Worm (Caenorhabditis elegans) whole organism, young adult: ENCODE data around the gene C47D12.5.

ENCODE experiments used
- B0035.1 ChIP-seq: sonication (generic microtip); optimal IDR thresholded peaks from 2 replicates; lab custom pipeline; 2016; ENCODE audit warnings: missing genetic modification characterization, mild to moderate bottlenecking, missing compliant biosample characterization, missing genotype, missing genetic modification reagents
- B0336.3 ChIP-seq: fragments of 200-800 bp; sonication (Bioruptor generic); IDR thresholded peaks from 2 replicates; pipeline ENCODE4 v1.3.6; 2022; ENCODE audit warnings: missing genetic modification characterization, missing compliant biosample characterization
- C06A6.2 ChIP-seq: fragments of 200-800 bp; sonication (Bioruptor generic); conservative IDR thresholded peaks from 2 replicates; pipeline ENCODE4 v1.3.6; 2022; ENCODE audit warnings: missing genetic modification characterization, missing compliant biosample characterization
- C17E4.6 ChIP-seq: fragments of 200-800 bp; sonication (Bioruptor generic); IDR thresholded peaks from 2 replicates; pipeline ENCODE4 v1.3.6; 2022; ENCODE audit warnings: missing genetic modification reagents, missing genetic modification characterization, missing compliant biosample characterization
- F22D6.2 ChIP-seq: sonication (generic microtip); optimal IDR thresholded peaks from 2 replicates; lab custom pipeline; 2016; ENCODE audit warnings: mild to moderate bottlenecking, missing genetic modification characterization, missing compliant biosample characterization
- F33H1.4 ChIP-seq: fragments of 200-800 bp; sonication (Bioruptor generic); IDR thresholded peaks from 2 replicates; pipeline ENCODE4 v1.3.6; 2022; ENCODE audit warnings: missing genetic modification reagents, missing genetic modification characterization, missing compliant biosample characterization
- K12H6.12 ChIP-seq: fragments of 200-800 bp; sonication (Bioruptor generic); optimal IDR thresholded peaks from 2 replicates; lab custom pipeline; 2018; ENCODE audit warnings: mild to moderate bottlenecking, missing genetic modification characterization, missing compliant biosample characterization
- T07F8.4 ChIP-seq: sonication (generic microtip); optimal IDR thresholded peaks from 2 replicates; lab custom pipeline; 2016; ENCODE audit warnings: mild to moderate bottlenecking, missing genetic modification characterization, moderate library complexity, missing compliant biosample characterization
- Y95B8A.8 ChIP-seq: fragments of 200-800 bp; sonication (Bioruptor generic); IDR thresholded peaks from 2 replicates; pipeline ENCODE4 v1.3.6; 2022; ENCODE audit warnings: missing genetic modification reagents, missing genetic modification characterization, missing compliant biosample characterization
- aptf-2 ChIP-seq: fragments of 200-800 bp; sonication (Bioruptor generic); conservative IDR thresholded peaks from 2 replicates; pipeline ENCODE4 v1.3.6; 2022; ENCODE audit warnings: missing genetic modification reagents, missing genetic modification characterization, missing compliant biosample characterization
- attf-3 ChIP-seq: fragments of 200-800 bp; sonication (Bioruptor generic); conservative IDR thresholded peaks from 2 replicates; pipeline ENCODE4 v1.3.6; 2022; ENCODE audit warnings: missing genetic modification reagents, missing genetic modification characterization, missing compliant biosample characterization
- bed-1 ChIP-seq: fragments of 200-800 bp; sonication (Bioruptor generic); IDR thresholded peaks from 2 replicates; pipeline ENCODE4 v1.3.6; 2022; ENCODE audit warnings: missing genetic modification reagents, missing genetic modification characterization, missing compliant biosample characterization
- ceh-40 ChIP-seq: fragments of 200-800 bp; sonication (Bioruptor generic); IDR thresholded peaks from 2 replicates; pipeline ENCODE4 v1.3.6; 2022; ENCODE audit warnings: missing genetic modification characterization, missing compliant biosample characterization
- dox-1 ChIP-seq: fragments of 200-800 bp; sonication (Bioruptor generic); IDR thresholded peaks from 2 replicates; pipeline ENCODE4 v1.3.6; 2022; ENCODE audit warnings: missing genetic modification reagents, missing genetic modification characterization, missing compliant biosample characterization
- egrh-3 ChIP-seq: fragments of 200-800 bp; sonication (Bioruptor generic); IDR thresholded peaks from 2 replicates; pipeline ENCODE4 v1.3.6; 2022; ENCODE audit warnings: missing genetic modification reagents, missing genetic modification characterization, missing compliant biosample characterization
- hrde-1 ChIP-seq: sonication (generic microtip); optimal IDR thresholded peaks from 2 replicates; lab custom pipeline; 2016; ENCODE audit warnings: missing genetic modification characterization, mild to moderate bottlenecking, missing compliant biosample characterization, moderate library complexity, missing genotype, missing genetic modification reagents, borderline replicate concordance
- lin-35 ChIP-seq, 3 experiments: fragments of 150-350 bp in 2 of 3; sonication (generic microtip) in 1 of 3; optimal IDR thresholded peaks; 2 replicates each; lab custom pipeline; 2014 to 2018; ENCODE audit warnings: missing biosample characterization in 3 of 3, missing genetic modification characterization in 3 of 3, missing genetic modification reagents in 3 of 3
- lin-54 ChIP-seq: fragments of 200-800 bp; sonication (Bioruptor generic); optimal IDR thresholded peaks from 2 replicates; lab custom pipeline; 2018; ENCODE audit warnings: mild to moderate bottlenecking, missing genetic modification characterization, missing compliant biosample characterization
- mxl-1 ChIP-seq: sonication (generic microtip); optimal IDR thresholded peaks from 2 replicates; lab custom pipeline; 2016; ENCODE audit warnings: missing genetic modification characterization, missing compliant biosample characterization
- nhr-179 ChIP-seq: sonication (generic microtip); optimal IDR thresholded peaks from 2 replicates; lab custom pipeline; 2016; ENCODE audit warnings: mild to moderate bottlenecking, missing genetic modification characterization, missing compliant biosample characterization
- nhr-80 ChIP-seq: sonication (generic microtip); optimal IDR thresholded peaks from 2 replicates; lab custom pipeline; 2016; ENCODE audit warnings: missing genetic modification characterization, missing compliant biosample characterization
- pha-4 ChIP-seq: fragments of 150-350 bp; sonication (generic microtip); optimal IDR thresholded peaks from 2 replicates; lab custom pipeline; 2014; ENCODE audit warnings: missing biosample characterization, missing genetic modification reagents, missing genetic modification characterization
- rcor-1 ChIP-seq: fragments of 200-800 bp; sonication (Bioruptor generic); IDR thresholded peaks from 2 replicates; pipeline ENCODE4 v1.3.6; 2022; ENCODE audit warnings: missing genetic modification reagents, missing genetic modification characterization, missing compliant biosample characterization
- repo-1 ChIP-seq: sonication (generic microtip); optimal IDR thresholded peaks from 2 replicates; lab custom pipeline; 2017; ENCODE audit warnings: mild to moderate bottlenecking, missing genetic modification characterization, missing compliant biosample characterization
- snpc-1.1 ChIP-seq: sonication (generic microtip); optimal IDR thresholded peaks from 2 replicates; lab custom pipeline; 2017; ENCODE audit warnings: missing genetic modification characterization, mild to moderate bottlenecking, missing compliant biosample characterization, antibody characterized with exemption, moderate library complexity, missing genotype, missing genetic modification reagents; ENCODE audit not compliant: insufficient read depth
- snpc-3.4 ChIP-seq: sonication (generic microtip); optimal IDR thresholded peaks from 2 replicates; lab custom pipeline; 2017; ENCODE audit warnings: missing genetic modification characterization, mild to moderate bottlenecking, missing compliant biosample characterization, antibody characterized with exemption, moderate library complexity, missing genotype, missing genetic modification reagents
- tbx-9 ChIP-seq: sonication (generic microtip); optimal IDR thresholded peaks from 2 replicates; lab custom pipeline; 2016; ENCODE audit warnings: borderline replicate concordance, missing genetic modification characterization, inconsistent platforms, missing compliant biosample characterization
- zfh-2 ChIP-seq: fragments of 200-800 bp; sonication (Bioruptor generic); conservative IDR thresholded peaks from 2 replicates; pipeline ENCODE4 v1.3.6; 2022; ENCODE audit warnings: missing genetic modification reagents, missing genetic modification characterization, missing compliant biosample characterization
- ztf-18 ChIP-seq: sonication (generic microtip); optimal IDR thresholded peaks from 2 replicates; lab custom pipeline; 2016; ENCODE audit warnings: missing genotype, mild to moderate bottlenecking, missing genetic modification characterization, missing compliant biosample characterization
- ztf-22 ChIP-seq: fragments of 200-800 bp; sonication (Bioruptor generic); optimal IDR thresholded peaks from 2 replicates; lab custom pipeline; 2018; ENCODE audit warnings: mild to moderate bottlenecking, missing genetic modification characterization, moderate library complexity, missing compliant biosample characterization
- ztf-26 ChIP-seq: sonication (generic microtip); optimal IDR thresholded peaks from 2 replicates; lab custom pipeline; 2017; ENCODE audit warnings: missing genetic modification characterization, missing compliant biosample characterization
- ztf-3 ChIP-seq: fragments of 200-800 bp; sonication (Bioruptor generic); optimal IDR thresholded peaks from 2 replicates; lab custom pipeline; 2018; ENCODE audit warnings: mild to moderate bottlenecking, missing genetic modification characterization, missing compliant biosample characterization

The C47D12.5 gene

DNA sequence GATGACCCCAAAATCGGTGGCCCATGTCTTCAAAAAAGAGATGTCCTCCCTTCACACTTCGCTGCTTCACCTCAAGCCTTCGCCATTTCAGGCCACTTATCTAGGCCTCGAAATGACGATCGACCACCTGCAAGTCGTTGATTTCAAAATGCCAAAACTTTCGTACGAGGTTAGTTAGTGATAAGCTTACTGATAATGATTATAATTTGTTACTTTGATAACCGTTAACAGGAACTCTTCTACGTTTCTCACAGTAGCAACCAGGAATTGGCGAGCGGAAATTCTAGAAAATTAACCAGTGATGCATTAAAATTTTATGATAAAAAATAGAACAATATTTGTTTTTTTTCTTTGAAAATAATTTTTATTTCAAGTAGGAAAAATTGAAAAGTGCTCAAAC lies 38.2 kb downstream of the C47D12.5 start:
- peak; percentile 16 for TF ChIP-seq nhr-80 (tag; lab: Kevin White, UChicago)
- no peak for TF ChIP-seq mxl-1 (tag; lab: Kevin White, UChicago)
- TF ChIP-seq ceh-40 (GFP tag; lab: Robert Waterston, UW), result no peak

DNA sequence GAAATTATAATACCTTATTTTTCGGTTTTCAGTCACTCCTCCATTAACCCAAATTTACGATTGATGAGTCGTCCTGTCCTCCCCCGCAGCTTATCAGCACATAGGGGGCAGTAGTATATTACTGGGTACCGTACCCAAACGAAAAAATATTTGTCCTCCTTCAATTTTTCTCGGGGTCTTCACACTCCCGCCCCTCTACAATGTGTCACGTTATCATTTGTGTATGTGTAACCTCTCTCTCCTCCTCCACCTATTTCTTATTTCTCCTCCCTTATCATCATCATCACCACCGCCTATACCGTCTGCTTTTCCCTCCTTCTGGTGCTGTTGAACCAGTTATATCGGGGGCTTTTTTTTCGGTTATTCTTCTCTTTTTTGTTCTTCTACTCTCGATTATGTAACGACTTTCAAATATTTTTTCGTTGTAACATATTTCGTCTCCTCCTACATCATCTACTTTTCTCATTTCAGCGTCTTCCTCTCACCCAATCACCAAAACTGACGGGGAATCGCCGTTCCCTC lies 38.7 kb downstream of the C47D12.5 start, which contains the start of gene ghi-1:
ghi-1 (plus strand) TSS at position 472 of the 522 bp plus-strand sequence.
- no peak for TF ChIP-seq zfh-2
- TF ChIP-seq nhr-80 (tag; lab: Kevin White, UChicago), result peak; percentile 30
- no peak for TF ChIP-seq tbx-9

DNA sequence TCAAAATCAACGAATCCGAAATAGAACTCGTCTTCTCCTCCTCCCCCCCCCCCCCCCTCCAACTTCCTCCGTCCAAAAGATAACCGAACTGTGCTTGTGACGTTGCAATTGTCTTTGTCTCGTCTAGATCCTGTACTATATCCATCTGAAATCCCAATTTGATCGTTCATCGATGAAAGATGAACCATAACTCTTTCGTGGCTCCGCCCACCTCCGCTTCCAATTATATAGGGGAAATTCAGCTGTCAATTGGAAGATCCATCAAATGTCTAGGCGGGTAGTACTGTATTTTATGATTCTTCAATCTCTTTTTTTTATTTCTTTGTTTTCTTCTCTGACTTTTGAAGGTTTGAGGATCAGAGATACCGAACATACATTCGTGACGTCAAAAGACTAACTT lies 39.7 kb downstream of the C47D12.5 start:
- no peak for TF ChIP-seq snpc-1.1 (tag; lab: Kevin White, UChicago)
- no peak for TF ChIP-seq C06A6.2 (GFP tag; lab: Robert Waterston, UW)
- no peak for TF ChIP-seq C17E4.6 (GFP tag; lab: Robert Waterston, UW)
- TF ChIP-seq aptf-2 (GFP tag; lab: Robert Waterston, UW), result no peak
- TF ChIP-seq ztf-3, result no peak
- TF ChIP-seq hrde-1, result no peak
- TF ChIP-seq B0035.1 (tag; lab: Kevin White, UChicago), result no peak
- TF ChIP-seq lin-54 (GFP tag; lab: Kevin White, UChicago), result no peak
- no peak for TF ChIP-seq F22D6.2 (tag; lab: Kevin White, UChicago)
- no peak for TF ChIP-seq ceh-40 (GFP tag; lab: Robert Waterston, UW)
- no peak for TF ChIP-seq egrh-3 (GFP tag; lab: Robert Waterston, UW)
- TF ChIP-seq lin-35 (GFP tag; optimal IDR thresholded peaks at IDR 0.05; lab: Kevin White, UChicago), result no peak
- no peak for TF ChIP-seq zfh-2

DNA sequence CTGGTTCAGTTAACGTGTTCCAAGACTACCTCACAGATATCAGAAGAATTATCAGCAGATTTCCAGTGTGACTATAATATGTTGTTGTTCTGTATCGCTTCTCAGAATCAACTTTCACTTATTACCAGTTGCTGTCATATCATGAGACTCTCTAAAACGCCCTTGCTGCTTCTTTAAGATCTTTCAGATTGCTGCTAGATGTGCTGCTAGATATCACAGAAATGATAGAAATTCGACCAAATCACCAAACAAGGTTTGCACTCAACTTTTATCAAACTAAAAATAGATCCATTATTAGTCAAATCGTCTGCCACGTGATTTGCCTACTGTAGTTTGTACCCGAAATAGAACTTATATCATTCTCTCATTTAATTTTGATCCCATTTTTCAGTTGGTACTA lies 40.5 kb downstream of the C47D12.5 start:
- TF ChIP-seq B0336.3 (GFP tag; lab: Robert Waterston, UW) (no peak), snpc-3.4 (tag; lab: Kevin White, UChicago) (no peak), T07F8.4 (tag; lab: Kevin White, UChicago) (no peak), rcor-1 (GFP tag; lab: Robert Waterston, UW) (no peak), nhr-179 (no peak), bed-1 (no peak)

DNA sequence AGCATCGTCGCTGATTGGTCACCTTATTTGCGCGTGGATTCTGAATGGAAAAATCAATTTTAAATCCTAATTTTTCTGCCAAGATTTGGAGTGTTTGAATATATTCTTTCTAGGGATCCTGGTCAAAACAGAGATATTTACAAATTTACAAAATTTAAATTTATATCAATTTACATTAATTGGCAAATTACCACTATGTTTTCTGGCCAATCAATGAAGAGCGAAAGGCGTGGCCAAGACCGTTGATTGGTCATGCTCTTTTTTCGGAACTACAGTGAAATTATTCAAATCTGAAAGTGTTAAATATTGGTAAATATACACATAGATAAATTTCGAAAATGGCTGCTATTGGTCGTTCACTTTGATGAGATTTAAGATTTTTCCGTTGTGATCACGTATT lies 42.3 kb downstream of the C47D12.5 start:
- TF ChIP-seq attf-3 (no peak), dox-1 (GFP tag; lab: Robert Waterston, UW) (no peak), ztf-22 (GFP tag; lab: Kevin White, UChicago) (no peak)

DNA sequence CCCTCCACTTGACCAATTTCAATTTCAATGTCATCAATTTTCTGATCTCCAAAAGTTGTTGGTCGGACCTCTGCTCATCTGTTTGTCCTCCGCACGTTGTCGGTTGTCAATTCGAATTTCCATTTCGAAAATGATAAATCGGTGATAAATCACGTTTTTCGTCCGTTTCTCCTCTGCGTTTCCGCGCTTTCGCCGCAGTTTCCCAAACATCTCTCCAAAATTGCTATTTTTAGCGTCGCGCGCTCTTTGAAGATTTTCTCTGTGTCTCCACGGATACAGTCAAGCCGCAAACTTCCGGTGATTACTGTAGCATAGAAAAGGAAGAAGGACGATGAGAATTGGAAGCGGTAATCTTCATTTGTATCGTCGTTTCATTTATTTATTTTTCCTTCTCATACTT lies 43.1 kb downstream of the C47D12.5 start:
- TF ChIP-seq pha-4 (tag; lab: Kevin White, UChicago), result no peak
- no peak for TF ChIP-seq lin-35 (GFP tag; optimal IDR thresholded peaks at IDR 0.05; lab: Kevin White, UChicago)
- TF ChIP-seq ztf-26 (tag; lab: Kevin White, UChicago), result peak; percentile 72
- no peak for TF ChIP-seq K12H6.12
- TF ChIP-seq, all 124 proteins: peak for 1

DNA sequence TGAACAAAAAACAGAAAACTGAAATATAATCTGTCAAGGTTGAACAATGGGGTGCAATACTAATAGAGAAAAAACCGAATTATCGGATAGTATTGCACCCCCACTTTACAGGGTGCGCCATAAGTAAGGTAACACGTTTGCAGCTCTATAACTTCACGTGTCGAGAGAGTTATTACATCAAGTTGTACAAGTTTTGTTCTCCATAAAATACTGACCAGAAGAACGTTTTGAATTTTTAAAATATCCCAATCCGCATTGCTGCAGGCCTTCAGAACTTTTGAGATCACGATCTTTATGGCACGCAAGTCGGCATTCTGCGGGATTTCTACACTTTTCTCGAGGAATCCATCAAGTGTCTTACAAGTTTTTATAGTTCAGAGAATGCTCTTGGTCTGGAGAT lies 47.3 kb downstream of the C47D12.5 start:
- TF ChIP-seq ztf-18 (tag; lab: Kevin White, UChicago) (no peak), Y95B8A.8 (GFP tag; lab: Robert Waterston, UW) (no peak), F33H1.4 (GFP tag; lab: Robert Waterston, UW) (no peak), repo-1 (tag; lab: Kevin White, UChicago) (peak; percentile 8)
